Worm (Caenorhabditis elegans) whole organism, L1 larva: Measurements from ENCODE around the gene R102.3.
A peak's percentile ranks its signal among the peaks of the same experiment; 100 is the strongest.
"Not testable (repeated sequence)": the region's sequence is repeated elsewhere in the genome, so short reads cannot be mapped to it uniquely, and the experiment has no call there.

ENCODE experiments used
- C16A3.4 ChIP-seq: fragments of 150-350 bp; optimal IDR thresholded peaks from 2 replicates; lab custom pipeline; 2014; ENCODE audit warnings: missing biosample characterization, missing genetic modification characterization
- C34B4.2 ChIP-seq: sonication (generic microtip); optimal IDR thresholded peaks from 2 replicates; lab custom pipeline; 2017; ENCODE audit warnings: mild to moderate bottlenecking, missing genetic modification characterization, missing compliant biosample characterization
- F16B12.6 ChIP-seq: fragments of 150-350 bp; optimal IDR thresholded peaks from 2 replicates; lab custom pipeline; 2014; ENCODE audit warnings: missing biosample characterization, missing genetic modification characterization
- Y116A8C.19 ChIP-seq: sonication (generic microtip); optimal IDR thresholded peaks from 2 replicates; lab custom pipeline; 2016; ENCODE audit warnings: missing compliant biosample characterization, missing genetic modification characterization, borderline replicate concordance
- alr-1 ChIP-seq: fragments of 200-800 bp; sonication (Bioruptor generic); optimal IDR thresholded peaks from 2 replicates; lab custom pipeline; 2018; ENCODE audit warnings: borderline replicate concordance, mild to moderate bottlenecking, missing genetic modification characterization, missing compliant biosample characterization
- ceh-63 ChIP-seq: fragments of 200-800 bp; sonication (Bioruptor generic); optimal IDR thresholded peaks from 2 replicates; lab custom pipeline; 2018; ENCODE audit warnings: mild to moderate bottlenecking, missing genetic modification characterization, missing compliant biosample characterization
- ceh-82 ChIP-seq, 3 experiments: fragments of 150-350 bp in 1 of 3; sonication (generic microtip) in 2 of 3; optimal IDR thresholded peaks; 2 replicates each; lab custom pipeline; 2014 to 2017; ENCODE audit warnings: missing biosample characterization in 3 of 3, missing genetic modification characterization in 3 of 3
- ceh-90 ChIP-seq: sonication (generic microtip); optimal IDR thresholded peaks from 2 replicates; lab custom pipeline; 2016; ENCODE audit warnings: missing genetic modification characterization, missing compliant biosample characterization
- ces-1 ChIP-seq: fragments of 150-350 bp; optimal IDR thresholded peaks from 2 replicates; lab custom pipeline; 2014; ENCODE audit warnings: missing biosample characterization, missing genetic modification reagents, missing genetic modification characterization
- efl-1 ChIP-seq, 4 experiments: fragments of 150-350 bp; optimal IDR thresholded peaks in 3 of 4; peaks in 1 of 4; 1 replicate in 1 of 4; 2 replicates in 3 of 4; lab custom pipeline; 2014; ENCODE audit warnings: missing biosample characterization in 2 of 4, missing genetic modification characterization in 2 of 4, missing genetic modification reagents in 2 of 4
- efl-3 ChIP-seq: fragments of 200-800 bp; sonication (Bioruptor generic); optimal IDR thresholded peaks from 2 replicates; lab custom pipeline; 2018; ENCODE audit warnings: mild to moderate bottlenecking, missing genetic modification characterization, missing compliant biosample characterization
- egl-13 ChIP-seq: sonication (generic microtip); optimal IDR thresholded peaks from 2 replicates; lab custom pipeline; 2016; ENCODE audit warnings: missing genotype, missing genetic modification reagents, missing genetic modification characterization, missing compliant biosample characterization
- elt-3 ChIP-seq, 6 experiments: fragments of 150-350 bp in 1 of 6; sonication (generic microtip); optimal IDR thresholded peaks; 2 replicates each; lab custom pipeline; 2017 to 2018; ENCODE audit warnings: missing biosample characterization in 6 of 6, missing genetic modification characterization in 6 of 6, inconsistent platforms in 1 of 6
- fkh-10 ChIP-seq: sonication (generic microtip); optimal IDR thresholded peaks from 2 replicates; lab custom pipeline; 2017; ENCODE audit warnings: missing biosample characterization, missing genetic modification reagents, missing genetic modification characterization
- fkh-4 ChIP-seq: sonication (generic microtip); optimal IDR thresholded peaks from 2 replicates; lab custom pipeline; 2016; ENCODE audit warnings: missing compliant biosample characterization, missing genetic modification characterization, borderline replicate concordance
- hlh-17 ChIP-seq: fragments of 200-800 bp; sonication (Bioruptor generic); optimal IDR thresholded peaks from 2 replicates; lab custom pipeline; 2018; ENCODE audit warnings: missing genetic modification characterization, mild to moderate bottlenecking, missing compliant biosample characterization, moderate library complexity, borderline replicate concordance
- irx-1 ChIP-seq: sonication (generic microtip); optimal IDR thresholded peaks from 2 replicates; lab custom pipeline; 2016; ENCODE audit warnings: missing genetic modification characterization, missing compliant biosample characterization
- jun-1 ChIP-seq: fragments of 150-350 bp; optimal IDR thresholded peaks from 2 replicates; lab custom pipeline; 2014; ENCODE audit warnings: missing biosample characterization, missing genetic modification reagents, missing genetic modification characterization
- lin-13 ChIP-seq: fragments of 150-350 bp; optimal IDR thresholded peaks from 2 replicates; lab custom pipeline; 2014; ENCODE audit warnings: missing biosample characterization, missing genetic modification reagents, missing genetic modification characterization
- lin-14 ChIP-seq: fragments of 200-800 bp; sonication (Bioruptor generic); optimal IDR thresholded peaks from 2 replicates; lab custom pipeline; 2018; ENCODE audit warnings: mild to moderate bottlenecking, missing genetic modification characterization, moderate library complexity, missing compliant biosample characterization
- lin-15B ChIP-seq: fragments of 150-350 bp; sonication (generic microtip); optimal IDR thresholded peaks from 3 replicates; lab custom pipeline; 2014; ENCODE audit warnings: missing biosample characterization, missing genetic modification characterization
- lin-39 ChIP-seq: fragments of 150-350 bp; optimal IDR thresholded peaks from 2 replicates; lab custom pipeline; 2014; ENCODE audit warnings: missing biosample characterization, missing genetic modification reagents, missing genetic modification characterization
- lir-3 ChIP-seq: sonication (generic microtip); optimal IDR thresholded peaks from 2 replicates; lab custom pipeline; 2016; ENCODE audit warnings: mild to moderate bottlenecking, missing genetic modification characterization, moderate library complexity, missing compliant biosample characterization; ENCODE audit not compliant: poor library complexity
- mef-2 ChIP-seq: fragments of 150-350 bp; optimal IDR thresholded peaks from 2 replicates; lab custom pipeline; 2014; ENCODE audit warnings: missing biosample characterization, missing genetic modification characterization
- mep-1 ChIP-seq: fragments of 150-350 bp; optimal IDR thresholded peaks from 2 replicates; lab custom pipeline; 2014; ENCODE audit warnings: missing biosample characterization, missing genetic modification characterization
- nhr-12 ChIP-seq: sonication (generic microtip); optimal IDR thresholded peaks from 2 replicates; lab custom pipeline; 2017; ENCODE audit warnings: missing biosample characterization, missing genetic modification characterization
- nhr-28 ChIP-seq: fragments of 150-350 bp; optimal IDR thresholded peaks from 2 replicates; lab custom pipeline; 2014; ENCODE audit warnings: missing biosample characterization, missing genetic modification characterization
- nhr-76 ChIP-seq: sonication (generic microtip); optimal IDR thresholded peaks from 2 replicates; lab custom pipeline; 2017; ENCODE audit warnings: missing biosample characterization, missing genetic modification characterization
- nhr-90 ChIP-seq: sonication (generic microtip); optimal IDR thresholded peaks from 2 replicates; lab custom pipeline; 2016; ENCODE audit warnings: mild to moderate bottlenecking, missing genetic modification characterization, missing compliant biosample characterization; ENCODE audit not compliant: poor library complexity
- pag-3 ChIP-seq: sonication (generic microtip); optimal IDR thresholded peaks from 2 replicates; lab custom pipeline; 2017; ENCODE audit warnings: missing genetic modification characterization, mild to moderate bottlenecking, missing compliant biosample characterization, antibody characterized with exemption, borderline replicate concordance; ENCODE audit not compliant: insufficient read depth
- pax-3 ChIP-seq: fragments of 200-800 bp; sonication (Bioruptor generic); optimal IDR thresholded peaks from 2 replicates; lab custom pipeline; 2018; ENCODE audit warnings: mild to moderate bottlenecking, missing genetic modification characterization, moderate library complexity, missing compliant biosample characterization
- tbx-2 ChIP-seq: sonication (generic microtip); optimal IDR thresholded peaks from 2 replicates; lab custom pipeline; 2016; ENCODE audit warnings: missing genetic modification characterization, missing compliant biosample characterization
- unc-130 ChIP-seq: fragments of 150-350 bp; optimal IDR thresholded peaks from 2 replicates; lab custom pipeline; 2017; ENCODE audit warnings: missing biosample characterization, missing genetic modification characterization, inconsistent platforms
- unc-62 ChIP-seq: fragments of 150-350 bp; optimal IDR thresholded peaks from 2 replicates; lab custom pipeline; 2014; ENCODE audit warnings: missing biosample characterization, missing genetic modification reagents, missing genetic modification characterization
- vab-15 ChIP-seq: sonication (generic microtip); optimal IDR thresholded peaks from 2 replicates; lab custom pipeline; 2017; ENCODE audit warnings: missing genotype, mild to moderate bottlenecking, missing genetic modification characterization, missing compliant biosample characterization
- zag-1 ChIP-seq: fragments of 150-350 bp; optimal IDR thresholded peaks from 2 replicates; lab custom pipeline; 2014; ENCODE audit warnings: missing biosample characterization, missing genetic modification characterization
- zip-4 ChIP-seq: fragments of 200-800 bp; sonication (Bioruptor generic); optimal IDR thresholded peaks from 2 replicates; lab custom pipeline; 2018; ENCODE audit warnings: mild to moderate bottlenecking, missing genetic modification characterization, moderate library complexity, missing compliant biosample characterization
- ztf-4 ChIP-seq: fragments of 150-350 bp; optimal IDR thresholded peaks from 2 replicates; lab custom pipeline; 2014; ENCODE audit warnings: missing biosample characterization, missing genetic modification characterization

The R102.3 gene

DNA sequence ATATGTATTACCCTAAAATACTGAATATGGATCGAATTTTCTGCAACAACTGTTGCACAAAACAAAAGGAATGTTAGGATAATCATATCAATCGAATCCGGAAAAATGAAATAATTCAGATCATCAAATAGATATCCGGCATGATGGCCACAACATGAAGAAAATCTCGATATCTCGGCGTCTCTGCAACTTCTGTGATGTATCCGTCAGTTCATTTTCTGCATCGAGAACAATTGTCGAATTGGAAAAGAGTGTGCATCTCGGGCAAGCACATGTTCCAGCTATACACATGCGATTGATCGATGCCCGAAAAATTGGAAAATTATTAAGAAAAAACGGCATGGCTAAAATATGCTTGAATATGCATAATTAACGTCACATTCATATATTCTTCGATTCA is 3.6 kb upstream of the R102.3 start, which contains the start of the genes K08C7.6 and R102.1:
Gene K08C7.6 (minus strand): TSS at position 101 of the 400 bp plus-strand sequence.
Gene R102.1 (plus strand): TSS at position 291 of the 400 bp plus-strand sequence.
- TF ChIP-seq lin-14 (GFP tag; lab: Kevin White, UChicago), result peak; percentile 64
- TF ChIP-seq nhr-90 (tag; lab: Kevin White, UChicago), result no peak
- no peak for TF ChIP-seq lin-13 (GFP tag; lab: Kevin White, UChicago)
- TF ChIP-seq, all 84 proteins: peak for 1

DNA sequence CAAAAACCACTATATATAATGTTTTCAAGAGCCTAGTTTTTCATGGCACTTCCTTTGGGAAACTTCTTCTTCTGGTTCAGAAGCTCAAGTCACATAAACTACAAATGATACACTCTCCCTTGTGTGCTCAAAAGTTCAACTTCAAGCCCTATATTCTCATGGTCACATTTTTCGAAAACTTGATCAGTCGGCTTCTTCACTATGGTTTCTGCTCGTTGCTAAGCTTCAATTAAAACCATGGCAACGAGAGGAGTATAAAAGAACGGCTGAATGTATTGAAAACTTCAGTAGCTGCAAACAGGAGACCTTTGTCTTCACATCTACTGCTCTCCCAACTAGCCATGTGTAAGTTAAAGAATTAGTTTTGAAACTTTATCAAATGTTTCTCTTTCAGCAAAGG is 2.0 kb upstream of the R102.3 start, which contains the start of gene R102.2:
Gene R102.2 (plus strand): TSS at position 301 of the 400 bp plus-strand sequence.
- TF ChIP-seq elt-3 (tag; optimal IDR thresholded peaks at IDR 0.05; lab: Kevin White, UChicago); lir-3 (tag; lab: Kevin White, UChicago); efl-3 (GFP tag; lab: Kevin White, UChicago): not testable (repeated sequence)
- TF ChIP-seq, all 84 proteins: peak for 0; not testable (repeated sequence) for 84

DNA sequence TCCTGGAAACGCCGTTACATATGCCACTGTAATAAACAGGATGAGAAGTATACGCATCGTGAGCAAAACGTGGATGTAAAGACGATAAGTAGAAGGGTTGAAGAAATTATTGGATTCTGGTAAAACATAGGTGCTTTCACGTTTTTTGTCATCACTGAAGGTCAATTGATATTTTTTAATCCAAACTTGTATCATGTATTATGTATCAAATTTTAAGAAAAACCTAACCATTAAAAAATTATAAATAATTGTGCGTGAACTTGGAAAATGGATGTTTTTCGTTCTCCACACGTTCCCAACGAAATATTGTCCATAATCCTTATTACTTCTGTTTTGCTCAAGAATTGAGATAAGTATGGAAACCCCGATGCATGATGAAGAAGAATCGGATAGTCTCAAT is 822 bp downstream of the R102.3 start, which contains the start of gene R102.8:
Gene R102.8 (minus strand): TSS at position 101 of the 400 bp plus-strand sequence.
- TF ChIP-seq alr-1 (tag; lab: Kevin White, UChicago) (no peak), fkh-10 (GFP tag; lab: Kevin White, UChicago) (no peak), F16B12.6 (tag; lab: Kevin White, UChicago) (no peak), ztf-4 (tag; lab: Kevin White, UChicago) (no peak), lin-39 (tag; lab: Kevin White, UChicago) (no peak), nhr-90 (tag; lab: Kevin White, UChicago) (no peak), ceh-90 (tag; lab: Kevin White, UChicago) (no peak), hlh-17 (GFP tag; lab: Kevin White, UChicago) (no peak), mep-1 (no peak)
- TF ChIP-seq, all 84 proteins: peak for 0

DNA sequence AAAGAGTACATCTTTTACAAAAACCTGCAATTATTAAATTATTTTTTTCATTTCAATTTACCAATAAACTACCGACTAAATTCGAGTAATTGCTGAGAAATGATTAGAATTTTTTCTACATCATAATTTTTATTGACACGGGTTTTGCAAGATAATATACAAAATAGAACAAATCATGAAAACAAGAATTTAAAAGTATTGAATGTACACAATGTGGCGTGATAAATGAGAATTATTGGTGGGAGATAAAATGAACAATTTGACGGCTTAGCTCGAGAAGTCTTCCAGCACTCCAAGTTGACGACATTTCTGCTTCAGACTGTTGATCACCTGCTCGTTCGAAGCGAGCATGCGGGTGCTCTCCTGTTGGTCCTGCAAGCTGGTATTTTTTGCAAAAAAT is 5.9 kb downstream of the R102.3 start, which contains the start of gene R102.4:
Gene R102.4 (minus strand): TSS at position 101 of the 400 bp plus-strand sequence.
- TF ChIP-seq egl-13 (tag; lab: Kevin White, UChicago), result no peak
- TF ChIP-seq C34B4.2 (tag; lab: Kevin White, UChicago), result no peak
- no peak for TF ChIP-seq fkh-4 (tag; lab: Kevin White, UChicago)
- TF ChIP-seq unc-62 (GFP tag; lab: Kevin White, UChicago), result no peak
- TF ChIP-seq zag-1, result no peak
- no peak for TF ChIP-seq Y116A8C.19

- peak; percentile 86 for TF ChIP-seq unc-130 (tag; lab: Kevin White, UChicago)
- no peak for TF ChIP-seq Y116A8C.19
- no peak for TF ChIP-seq F16B12.6 (tag; lab: Kevin White, UChicago)
- TF ChIP-seq lin-39 (tag; lab: Kevin White, UChicago), result no peak
- peak; percentile 65 to 90 for TF ChIP-seq efl-1 (optimal IDR thresholded peaks at IDR 0.05; lab: Kevin White, UChicago)
- peak; percentile 90 to 99 for TF ChIP-seq efl-1 (GFP tag; optimal IDR thresholded peaks at IDR 0.05 in 1 of 2; lab: Kevin White, UChicago)
- peak; percentile 2 for TF ChIP-seq zip-4 (GFP tag; lab: Kevin White, UChicago)
- peak; percentile 22 for TF ChIP-seq irx-1 (tag; lab: Kevin White, UChicago)
- TF ChIP-seq lin-15B (tag; lab: Kevin White, UChicago), result no peak
- TF ChIP-seq nhr-28, result no peak
- TF ChIP-seq mep-1, result peak; percentile 67
- peak; percentile 53 for TF ChIP-seq lin-13 (GFP tag; lab: Kevin White, UChicago)
- TF ChIP-seq ceh-82 (tag; optimal IDR thresholded peaks at IDR 0.05; lab: Kevin White, UChicago), result peak in 1 of 3 experiments; percentile 77
- TF ChIP-seq ces-1, result no peak
- no peak for TF ChIP-seq mef-2 (tag; lab: Kevin White, UChicago)
- TF ChIP-seq jun-1 (tag; lab: Kevin White, UChicago), result peak; percentile 84
- peak; percentile 33 for TF ChIP-seq tbx-2 (tag; lab: Kevin White, UChicago)
- TF ChIP-seq unc-62 (GFP tag; lab: Kevin White, UChicago), result no peak
- peak; percentile 48 for TF ChIP-seq pag-3 (tag; lab: Kevin White, UChicago)
- no peak for TF ChIP-seq nhr-12 (tag; lab: Kevin White, UChicago)
- TF ChIP-seq hlh-17 (GFP tag; lab: Kevin White, UChicago), result no peak
- peak; percentile 72 for TF ChIP-seq C16A3.4 (tag; lab: Kevin White, UChicago)
- peak; percentile 29 for TF ChIP-seq pax-3 (tag; lab: Kevin White, UChicago)
- no peak for TF ChIP-seq ceh-63 (GFP tag; lab: Kevin White, UChicago)
- no peak for TF ChIP-seq nhr-76
- TF ChIP-seq vab-15 (tag; lab: Kevin White, UChicago), result no peak
These were observed 8.0 kb downstream of the R102.3 start, which contains the start of gene allo-1 for ce11 chrIV:10697022-10697979. TSS of gene allo-1 (minus strand) at chrIV:10697072.
